In genomic region chr2L:20494423-20495052, dm6 we compare ENCODE assay signal across 1 fruit fly cellular context.
TF ChIP-seq lines count a peak whose summit lies in the region.

CG34007 (plus strand) TSS chr2L:20495030.

TF ChIP-seq in whole organism, embryonic, 481 proteins besides CTCF, POLR2A, EP300 and RAD21 (continued from another document):
- TF ChIP-seq Drgx (GFP tag; IDR thresholded peaks at IDR 0.05; lab: Robert Waterston, UW), result peak; percentile 22; the same call in 1 of the 2 replicates
- TF ChIP-seq CG10543 (GFP tag; optimal IDR thresholded peaks at IDR 0.05; lab: Kevin White, UChicago), result peak; percentile 9
- TF ChIP-seq abd-A (tag; optimal IDR thresholded peaks at IDR 0.05; lab: Kevin White, UChicago), result no peak
- TF ChIP-seq CG18619 (GFP tag; optimal IDR thresholded peaks at IDR 0.05; lab: Kevin White, UChicago), result peak; percentile 66
- TF ChIP-seq CG13775 (GFP tag; optimal IDR thresholded peaks at IDR 0.05; lab: Kevin White, UChicago), result peak; percentile 75
- TF ChIP-seq CG12391 (tag; optimal IDR thresholded peaks at IDR 0.05; lab: Kevin White, UChicago), result peak; percentile 94
- peak; percentile 96 for TF ChIP-seq CG18262 (tag; optimal IDR thresholded peaks at IDR 0.05; lab: Kevin White, UChicago)
- TF ChIP-seq phol (tag; optimal IDR thresholded peaks at IDR 0.05; lab: Kevin White, UChicago), result peak; percentile 90
- no peak for TF ChIP-seq ERR (GFP tag; optimal IDR thresholded peaks at IDR 0.05; lab: Kevin White, UChicago)
- TF ChIP-seq CG9932 (GFP tag; IDR thresholded peaks at IDR 0.05; lab: Robert Waterston, UW), result 0 out of 2 replicates have a peak, but pooled peaks have one; percentile 10
- no peak for TF ChIP-seq CG16863 (GFP tag; optimal IDR thresholded peaks at IDR 0.05; lab: Kevin White, UChicago)
- peak; percentile 2 for TF ChIP-seq CG17568 (GFP tag; optimal IDR thresholded peaks at IDR 0.05; lab: Kevin White, UChicago)
- peak; percentile 66 for TF ChIP-seq CG6813 (GFP tag; optimal IDR thresholded peaks at IDR 0.05; lab: Kevin White, UChicago)
- TF ChIP-seq Ptx1 (GFP tag; IDR thresholded peaks at IDR 0.05; lab: Robert Waterston, UW), result peak; percentile 87
- TF ChIP-seq CG8388 (GFP tag; optimal IDR thresholded peaks at IDR 0.05; lab: Kevin White, UChicago), result peak; percentile 92
- peak; percentile 48; the same call in 1 of the 3 replicates for TF ChIP-seq ci (GFP tag; IDR thresholded peaks at IDR 0.05; lab: Robert Waterston, UW)
- peak; percentile 43; the same call in 1 of the 2 replicates for TF ChIP-seq seq (GFP tag; IDR thresholded peaks at IDR 0.05; lab: Robert Waterston, UW)
- TF ChIP-seq Asciz (GFP tag; optimal IDR thresholded peaks at IDR 0.05; lab: Kevin White, UChicago), result peak; percentile 75
- peak; percentile 60 for TF ChIP-seq Nf-YA (GFP tag; IDR thresholded peaks at IDR 0.05; lab: Robert Waterston, UW)
- peak; percentile 74 for TF ChIP-seq Abd-B (GFP tag; optimal IDR thresholded peaks at IDR 0.05; lab: Kevin White, UChicago)
- no peak for TF ChIP-seq NFAT (GFP tag; IDR thresholded peaks at IDR 0.05; lab: Robert Waterston, UW)
- no peak for TF ChIP-seq CG17802 (tag; optimal IDR thresholded peaks at IDR 0.05; lab: Kevin White, UChicago)
- TF ChIP-seq Sry-β (GFP tag; optimal IDR thresholded peaks at IDR 0.05; lab: Kevin White, UChicago), result peak; percentile 42
- 0 out of 2 replicates have a peak, but pooled peaks have one; percentile 11 for TF ChIP-seq CG14441 (GFP tag; IDR thresholded peaks at IDR 0.05; lab: Robert Waterston, UW)
- TF ChIP-seq kni (GFP tag; optimal IDR thresholded peaks at IDR 0.05; lab: Kevin White, UChicago), result peak; percentile 25
- TF ChIP-seq HHEX (GFP tag; optimal IDR thresholded peaks at IDR 0.05; lab: Kevin White, UChicago), result peak; percentile 47
- no peak for TF ChIP-seq bigmax (GFP tag; optimal IDR thresholded peaks at IDR 0.05; lab: Kevin White, UChicago)
- TF ChIP-seq CG2199 (GFP tag; IDR thresholded peaks at IDR 0.05; lab: Robert Waterston, UW), result peak; percentile 41; the same call in 1 of the 3 replicates
- no peak for TF ChIP-seq lbe (GFP tag; optimal IDR thresholded peaks at IDR 0.05; lab: Kevin White, UChicago)
- TF ChIP-seq ranshi (GFP tag; IDR thresholded peaks at IDR 0.05; lab: Robert Waterston, UW), result peak; percentile 81
- TF ChIP-seq CG15696 (tag; optimal IDR thresholded peaks at IDR 0.05; lab: Kevin White, UChicago), result peak; percentile 88
- peak; percentile 64 for TF ChIP-seq crol (GFP tag; IDR thresholded peaks at IDR 0.05; lab: Robert Waterston, UW)
- TF ChIP-seq org-1 (GFP tag; optimal IDR thresholded peaks at IDR 0.05; lab: Kevin White, UChicago), result peak; percentile 53
- TF ChIP-seq CG8924 (tag; optimal IDR thresholded peaks at IDR 0.05; lab: Kevin White, UChicago), result peak; percentile 95
- TF ChIP-seq CG11456 (GFP tag; IDR thresholded peaks at IDR 0.05; lab: Robert Waterston, UW), result 0 out of 3 replicates have a peak, but pooled peaks have one; percentile 56
- TF ChIP-seq slp2 (GFP tag; optimal IDR thresholded peaks at IDR 0.05; lab: Kevin White, UChicago), result no peak
- peak; percentile 96 for TF ChIP-seq gsb-n (tag; optimal IDR thresholded peaks at IDR 0.05; lab: Kevin White, UChicago)
- no peak for TF ChIP-seq wek (GFP tag; optimal IDR thresholded peaks at IDR 0.05; lab: Kevin White, UChicago)
- peak; percentile 75 for TF ChIP-seq CG12299 (tag; optimal IDR thresholded peaks at IDR 0.05; lab: Kevin White, UChicago)
- TF ChIP-seq CG14050 (GFP tag; IDR thresholded peaks at IDR 0.05; lab: Robert Waterston, UW), result no peak
- peak; percentile 63 for TF ChIP-seq sug (tag; optimal IDR thresholded peaks at IDR 0.05; lab: Kevin White, UChicago)
- TF ChIP-seq H15 (GFP tag; IDR thresholded peaks at IDR 0.05; lab: Robert Waterston, UW), result peak; percentile 56; the same call in 1 of the 3 replicates
- peak; percentile 85 for TF ChIP-seq CG10267 (tag; optimal IDR thresholded peaks at IDR 0.05; lab: Kevin White, UChicago)
- peak; percentile 25 for TF ChIP-seq CG12155 (GFP tag; optimal IDR thresholded peaks at IDR 0.05; lab: Kevin White, UChicago)
- TF ChIP-seq psq (GFP tag; optimal IDR thresholded peaks at IDR 0.05; lab: Kevin White, UChicago), result peak; percentile 11
- peak; percentile 11 for TF ChIP-seq scrt (GFP tag; optimal IDR thresholded peaks at IDR 0.05; lab: Kevin White, UChicago)
- TF ChIP-seq chm (GFP tag; IDR thresholded peaks at IDR 0.05; lab: Robert Waterston, UW), result peak; percentile 63
- no peak for TF ChIP-seq toy (GFP tag; IDR thresholded peaks at IDR 0.05; lab: Robert Waterston, UW)
- TF ChIP-seq HmgZ (tag; optimal IDR thresholded peaks at IDR 0.05; lab: Kevin White, UChicago), result no peak
- peak; percentile 72 for TF ChIP-seq Xbp1 (GFP tag; optimal IDR thresholded peaks at IDR 0.05; lab: Kevin White, UChicago)
- peak; percentile 97 for TF ChIP-seq nmo (GFP tag; optimal IDR thresholded peaks at IDR 0.05; lab: Kevin White, UChicago)
- peak; percentile 39 for TF ChIP-seq MTF-1 (GFP tag; optimal IDR thresholded peaks at IDR 0.05; lab: Kevin White, UChicago; ENCODE audit: borderline replicate concordance)
- peak; percentile 82 for TF ChIP-seq CG3407 (GFP tag; optimal IDR thresholded peaks at IDR 0.05; lab: Kevin White, UChicago)
- TF ChIP-seq pnt (GFP tag; optimal IDR thresholded peaks at IDR 0.05; lab: Kevin White, UChicago), result no peak
- no peak for TF ChIP-seq tna (GFP tag; IDR thresholded peaks at IDR 0.05; lab: Robert Waterston, UW; ENCODE audit: partially characterized antibody)
- no peak for TF ChIP-seq zf30C (GFP tag; optimal IDR thresholded peaks at IDR 0.05; lab: Kevin White, UChicago)
- TF ChIP-seq gcm (GFP tag; optimal IDR thresholded peaks at IDR 0.05; lab: Kevin White, UChicago), result peak; percentile 95
- TF ChIP-seq cwo (GFP tag; optimal IDR thresholded peaks at IDR 0.05; lab: Kevin White, UChicago), result peak; percentile 40
- TF ChIP-seq ab (GFP tag; optimal IDR thresholded peaks at IDR 0.05; lab: Kevin White, UChicago), result no peak
- TF ChIP-seq CG4328 (GFP tag; optimal IDR thresholded peaks at IDR 0.05; lab: Kevin White, UChicago), result peak; percentile 63
- peak; percentile 85 for TF ChIP-seq CG9727 (GFP tag; optimal IDR thresholded peaks at IDR 0.05; lab: Kevin White, UChicago)
- no peak for TF ChIP-seq eyg (GFP tag; optimal IDR thresholded peaks at IDR 0.05; lab: Kevin White, UChicago)
- peak; percentile 55; the same call in 1 of the 2 replicates for TF ChIP-seq ro (GFP tag; IDR thresholded peaks at IDR 0.05; lab: Robert Waterston, UW)
- peak; percentile 59 for TF ChIP-seq CG4404 (GFP tag; IDR thresholded peaks at IDR 0.05; lab: Robert Waterston, UW)
- peak; percentile 66 for TF ChIP-seq esg (GFP tag; conservative IDR thresholded peaks at IDR 0.05; lab: Robert Waterston, UW)
- TF ChIP-seq CG43689 (GFP tag; IDR thresholded peaks at IDR 0.05; lab: Robert Waterston, UW), result no peak
- TF ChIP-seq gfzf (GFP tag; optimal IDR thresholded peaks at IDR 0.05; lab: Kevin White, UChicago), result peak; percentile 4
- peak; percentile 63 for TF ChIP-seq CG4424 (GFP tag; optimal IDR thresholded peaks at IDR 0.05; lab: Kevin White, UChicago)
- peak; percentile 42 for TF ChIP-seq CG6683 (GFP tag; optimal IDR thresholded peaks at IDR 0.05; lab: Kevin White, UChicago)
- TF ChIP-seq CG1647 (GFP tag; optimal IDR thresholded peaks at IDR 0.05; lab: Kevin White, UChicago), result no peak
- peak; percentile 88 for TF ChIP-seq CG2202 (tag; optimal IDR thresholded peaks at IDR 0.05; lab: Kevin White, UChicago)
- TF ChIP-seq az2 (GFP tag; optimal IDR thresholded peaks at IDR 0.05; lab: Kevin White, UChicago), result peak; percentile 77
- peak; percentile 74 for TF ChIP-seq Usf (GFP tag; optimal IDR thresholded peaks at IDR 0.05; lab: Kevin White, UChicago)
- TF ChIP-seq Ravus (GFP tag; IDR thresholded peaks at IDR 0.05; lab: Robert Waterston, UW), result peak; percentile 25
- TF ChIP-seq CG15269 (tag; optimal IDR thresholded peaks at IDR 0.05; lab: Kevin White, UChicago), result peak; percentile 82
- peak; percentile 63; the same call in 1 of the 2 replicates for TF ChIP-seq aop (GFP tag; IDR thresholded peaks at IDR 0.05; lab: Robert Waterston, UW)
- no peak for TF ChIP-seq Bteb2 (GFP tag; optimal IDR thresholded peaks at IDR 0.05; lab: Kevin White, UChicago)
- no peak for TF ChIP-seq CG7963 (GFP tag; IDR thresholded peaks at IDR 0.05; lab: Robert Waterston, UW; ENCODE audit: partially characterized antibody)
- peak; percentile 89 for TF ChIP-seq CG2678 (tag; optimal IDR thresholded peaks at IDR 0.05; lab: Kevin White, UChicago)
- TF ChIP-seq B-H1 (GFP tag; IDR thresholded peaks at IDR 0.05; lab: Robert Waterston, UW), result peak; percentile 29; the same call in 1 of the 3 replicates
- TF ChIP-seq CG5245 (GFP tag; optimal IDR thresholded peaks at IDR 0.05; lab: Kevin White, UChicago), result peak; percentile 41
- TF ChIP-seq CG8290 (GFP tag; optimal IDR thresholded peaks at IDR 0.05; lab: Kevin White, UChicago), result peak; percentile 54
- TF ChIP-seq CG8290 (tag; optimal IDR thresholded peaks at IDR 0.05; lab: Kevin White, UChicago), result peak in 1 of 2 experiments; percentile 13
- TF ChIP-seq bcd (GFP tag; optimal IDR thresholded peaks at IDR 0.05; lab: Kevin White, UChicago), result peak; percentile 68
- TF ChIP-seq CG9215 (GFP tag; IDR thresholded peaks at IDR 0.05; lab: Robert Waterston, UW), result 0 out of 2 replicates have a peak, but pooled peaks have one; percentile 14
- TF ChIP-seq ATbp (GFP tag; optimal IDR thresholded peaks at IDR 0.05; lab: Kevin White, UChicago), result peak; percentile 84
- peak; percentile 70 for TF ChIP-seq Vsx1 (GFP tag; optimal IDR thresholded peaks at IDR 0.05; lab: Kevin White, UChicago)
- TF ChIP-seq CG7357 (GFP tag; IDR thresholded peaks at IDR 0.05; lab: Robert Waterston, UW), result peak; percentile 22; the same call in 1 of the 3 replicates
- TF ChIP-seq tin (GFP tag; optimal IDR thresholded peaks at IDR 0.05; lab: Kevin White, UChicago), result peak; percentile 45
- no peak for TF ChIP-seq Atf3 (GFP tag; optimal IDR thresholded peaks at IDR 0.05; lab: Kevin White, UChicago)
- peak; percentile 87 for TF ChIP-seq Xrp1 (GFP tag; IDR thresholded peaks at IDR 0.05; lab: Robert Waterston, UW)
- no peak for TF ChIP-seq CG8765 (GFP tag; IDR thresholded peaks at IDR 0.05; lab: Robert Waterston, UW)
- peak; percentile 36 for TF ChIP-seq CG12219 (GFP tag; optimal IDR thresholded peaks at IDR 0.05; lab: Kevin White, UChicago)
- TF ChIP-seq CG17328 (GFP tag; IDR thresholded peaks at IDR 0.05; lab: Robert Waterston, UW), result peak; percentile 82
- TF ChIP-seq CG6689 (GFP tag; IDR thresholded peaks at IDR 0.05; lab: Robert Waterston, UW), result peak; percentile 67
- peak; percentile 80 for TF ChIP-seq CG2875 (GFP tag; optimal IDR thresholded peaks at IDR 0.05; lab: Kevin White, UChicago)
- no peak for TF ChIP-seq Rx (GFP tag; IDR thresholded peaks at IDR 0.05; lab: Robert Waterston, UW)
- peak; percentile 59; the same call in 2 of the 3 replicates for TF ChIP-seq Mrtf (GFP tag; IDR thresholded peaks at IDR 0.05; lab: Robert Waterston, UW)
- TF ChIP-seq BEAF-32 (GFP tag; optimal IDR thresholded peaks at IDR 0.05; lab: Kevin White, UChicago), result no peak
- TF ChIP-seq pan (optimal IDR thresholded peaks at IDR 0.05; lab: Kevin White, UChicago), result no peak
- TF ChIP-seq pan (GFP tag; optimal IDR thresholded peaks at IDR 0.05 in 1 of 2, IDR thresholded peaks at IDR 0.05 in 1 of 2), result peak in 1 of 2 experiments; percentile 72
- TF ChIP-seq Antp (GFP tag; optimal IDR thresholded peaks at IDR 0.05; lab: Kevin White, UChicago), result no peak
- TF ChIP-seq CG12659 (GFP tag; optimal IDR thresholded peaks at IDR 0.05; lab: Kevin White, UChicago), result peak; percentile 72
- peak; percentile 94 for TF ChIP-seq CG10979 (tag; optimal IDR thresholded peaks at IDR 0.05; lab: Kevin White, UChicago)
- TF ChIP-seq Oli (tag; optimal IDR thresholded peaks at IDR 0.05; lab: Kevin White, UChicago), result peak; percentile 88
- TF ChIP-seq trem (tag; optimal IDR thresholded peaks at IDR 0.05; lab: Kevin White, UChicago), result peak; percentile 86
- peak; percentile 97 for TF ChIP-seq dmrt11E (tag; optimal IDR thresholded peaks at IDR 0.05; lab: Kevin White, UChicago)
- TF ChIP-seq CG13624 (GFP tag; optimal IDR thresholded peaks at IDR 0.05; lab: Kevin White, UChicago), result no peak
- TF ChIP-seq ssp (GFP tag; IDR thresholded peaks at IDR 0.05; lab: Robert Waterston, UW), result peak; percentile 75
- peak; percentile 36 for TF ChIP-seq Hmr (GFP tag; optimal IDR thresholded peaks at IDR 0.05; lab: Kevin White, UChicago)
- TF ChIP-seq CG17359 (tag; optimal IDR thresholded peaks at IDR 0.05; lab: Kevin White, UChicago), result peak; percentile 74
- peak; percentile 84 for TF ChIP-seq D19A (tag; optimal IDR thresholded peaks at IDR 0.05; lab: Kevin White, UChicago)
- TF ChIP-seq CG7745 (tag; optimal IDR thresholded peaks at IDR 0.05; lab: Kevin White, UChicago), result peak; percentile 67
- no peak for TF ChIP-seq chif (GFP tag; optimal IDR thresholded peaks at IDR 0.05; lab: Kevin White, UChicago)
- TF ChIP-seq Spps (tag; optimal IDR thresholded peaks at IDR 0.05; lab: Kevin White, UChicago), result peak; percentile 84
- TF ChIP-seq Trl (optimal IDR thresholded peaks at IDR 0.05; lab: Kevin White, UChicago), result peak; percentile 22 to 76
- no peak for TF ChIP-seq Trl (GFP tag; optimal IDR thresholded peaks at IDR 0.05; lab: Kevin White, UChicago)
- TF ChIP-seq CG11504 (tag; optimal IDR thresholded peaks at IDR 0.05; lab: Kevin White, UChicago), result peak; percentile 89
- TF ChIP-seq Dek (tag; optimal IDR thresholded peaks at IDR 0.05; lab: Kevin White, UChicago), result peak; percentile 55
- TF ChIP-seq ara (GFP tag; IDR thresholded peaks at IDR 0.05; lab: Robert Waterston, UW), result peak; percentile 68; the same call in 1 of the 2 replicates
- no peak for TF ChIP-seq CG42726 (GFP tag; IDR thresholded peaks at IDR 0.05; lab: Robert Waterston, UW; ENCODE audit: partially characterized antibody)
- TF ChIP-seq CG13424 (tag; optimal IDR thresholded peaks at IDR 0.05; lab: Kevin White, UChicago), result peak; percentile 92
